Fruit fly (Drosophila melanogaster): ENCODE results near the gene CG43400.

- peak; percentile 56 for TF ChIP-seq CG14711 (tag; optimal IDR thresholded peaks at IDR 0.05)
- TF ChIP-seq Clk (GFP tag; optimal IDR thresholded peaks at IDR 0.05): peak; percentile 38
- TF ChIP-seq CG12768 (GFP tag; optimal IDR thresholded peaks at IDR 0.05): peak; percentile 67
- TF ChIP-seq CG5204 (GFP tag; optimal IDR thresholded peaks at IDR 0.05): no peak
- TF ChIP-seq toe (GFP tag; optimal IDR thresholded peaks at IDR 0.05): peak; percentile 76
- TF ChIP-seq Mnt (GFP tag; optimal IDR thresholded peaks at IDR 0.05): peak; percentile 21
- peak; percentile 58 for TF ChIP-seq CG33017 (tag; optimal IDR thresholded peaks at IDR 0.05)
- TF ChIP-seq CG1620 (GFP tag; optimal IDR thresholded peaks at IDR 0.05): peak; percentile 41
Measured at dm6 chr2L:8464107-8464582, 26.4 kb upstream of the CG43400 start, which contains the start of gene prg.
